Worm (Caenorhabditis elegans) whole organism, late embryonic: ENCODE data around the gene C40A11.8.

Source experiments
- elt-4 ChIP-seq: sonication (generic microtip); optimal IDR thresholded peaks from 2 replicates; lab custom pipeline; 2016; ENCODE audit warnings: missing genetic modification characterization, missing compliant biosample characterization
- ets-4 ChIP-seq: sonication (generic microtip); optimal IDR thresholded peaks from 2 replicates; lab custom pipeline; 2016; ENCODE audit warnings: missing genetic modification characterization, missing compliant biosample characterization
- gmeb-2 ChIP-seq: sonication (generic microtip); optimal IDR thresholded peaks from 2 replicates; lab custom pipeline; 2016; ENCODE audit warnings: missing genetic modification characterization, inconsistent platforms, missing compliant biosample characterization
- npax-4 ChIP-seq: sonication (generic microtip); optimal IDR thresholded peaks from 2 replicates; lab custom pipeline; 2016; ENCODE audit warnings: missing genetic modification characterization, missing compliant biosample characterization
- tbx-2 ChIP-seq: sonication (generic microtip); optimal IDR thresholded peaks from 2 replicates; lab custom pipeline; 2016; ENCODE audit warnings: missing genetic modification characterization, missing compliant biosample characterization
- unc-42 ChIP-seq: sonication (generic microtip); optimal IDR thresholded peaks from 2 replicates; lab custom pipeline; 2016; ENCODE audit warnings: missing genotype, missing genetic modification characterization, missing compliant biosample characterization

- no peak for TF ChIP-seq npax-4 (tag; lab: Kevin White, UChicago)
- TF ChIP-seq tbx-2 (tag; lab: Kevin White, UChicago), result no peak
- no peak for TF ChIP-seq elt-4 (tag; lab: Kevin White, UChicago)
- TF ChIP-seq ets-4 (tag; lab: Kevin White, UChicago), result no peak
- no peak for TF ChIP-seq gmeb-2 (tag; lab: Kevin White, UChicago)
- no peak for TF ChIP-seq unc-42 (tag; lab: Kevin White, UChicago)
Observed at ce11 chrII:2140817-2141216, 9.9 kb downstream of the C40A11.8 start, which contains the start of gene C40A11.3.
